Worm (Caenorhabditis elegans) whole organism, late embryonic: ENCODE results near the gene cyp-33A1.

Experiments
- C08G9.2 ChIP-seq: sonication (generic microtip); optimal IDR thresholded peaks from 2 replicates; lab custom pipeline; 2016; ENCODE audit warnings: mild to moderate bottlenecking, missing genetic modification characterization, moderate library complexity, missing compliant biosample characterization
- C38D4.7 ChIP-seq: fragments of 200-800 bp; sonication (Bioruptor generic); optimal IDR thresholded peaks from 2 replicates; lab custom pipeline; 2018; ENCODE audit warnings: mild to moderate bottlenecking, missing genetic modification characterization, moderate library complexity, missing compliant biosample characterization
- F13H6.1 ChIP-seq: sonication (generic microtip); optimal IDR thresholded peaks from 2 replicates; lab custom pipeline; 2016; ENCODE audit warnings: missing genetic modification characterization, missing compliant biosample characterization
- K02D7.2 ChIP-seq: sonication (generic microtip); optimal IDR thresholded peaks from 2 replicates; lab custom pipeline; 2017; ENCODE audit warnings: mild to moderate bottlenecking, missing genetic modification characterization, missing compliant biosample characterization
- K09A11.1 ChIP-seq: sonication (generic microtip); optimal IDR thresholded peaks from 2 replicates; lab custom pipeline; 2017; ENCODE audit warnings: antibody characterized with exemption, mild to moderate bottlenecking, missing genetic modification characterization, missing compliant biosample characterization; ENCODE audit not compliant: insufficient read depth
- T23F11.4 ChIP-seq: fragments of 200-800 bp; sonication (Bioruptor generic); optimal IDR thresholded peaks from 2 replicates; lab custom pipeline; 2018; ENCODE audit warnings: mild to moderate bottlenecking, missing genetic modification characterization, missing compliant biosample characterization
- Y22D7AL.16 ChIP-seq: sonication (generic microtip); optimal IDR thresholded peaks from 2 replicates; lab custom pipeline; 2016; ENCODE audit warnings: missing genetic modification characterization, missing compliant biosample characterization
- ama-1 ChIP-seq: fragments of 150-350 bp; optimal IDR thresholded peaks from 2 replicates; lab custom pipeline; 2014
- ceh-18 ChIP-seq: sonication (generic microtip); optimal IDR thresholded peaks from 2 replicates; lab custom pipeline; 2016; ENCODE audit warnings: missing genetic modification characterization, missing compliant biosample characterization
- ceh-2 ChIP-seq: sonication (generic microtip); optimal IDR thresholded peaks from 2 replicates; lab custom pipeline; 2016; ENCODE audit warnings: missing genotype, missing genetic modification characterization, missing compliant biosample characterization
- ceh-34 ChIP-seq: sonication (generic microtip); optimal IDR thresholded peaks from 2 replicates; lab custom pipeline; 2016; ENCODE audit warnings: mild to moderate bottlenecking, missing genetic modification characterization, missing compliant biosample characterization
- ceh-48 ChIP-seq: sonication (generic microtip); optimal IDR thresholded peaks from 2 replicates; lab custom pipeline; 2016; ENCODE audit warnings: missing genetic modification characterization, inconsistent platforms, missing compliant biosample characterization
- ceh-6 ChIP-seq: fragments of 200-800 bp; sonication (Bioruptor generic); optimal IDR thresholded peaks from 2 replicates; lab custom pipeline; 2018; ENCODE audit warnings: mild to moderate bottlenecking, missing genetic modification characterization, missing compliant biosample characterization
- che-1 ChIP-seq: sonication (generic microtip); optimal IDR thresholded peaks from 2 replicates; lab custom pipeline; 2016; ENCODE audit warnings: mild to moderate bottlenecking, missing genetic modification characterization, missing compliant biosample characterization
- ets-4 ChIP-seq: sonication (generic microtip); optimal IDR thresholded peaks from 2 replicates; lab custom pipeline; 2016; ENCODE audit warnings: missing genetic modification characterization, missing compliant biosample characterization
- gmeb-2 ChIP-seq: sonication (generic microtip); optimal IDR thresholded peaks from 2 replicates; lab custom pipeline; 2016; ENCODE audit warnings: missing genetic modification characterization, inconsistent platforms, missing compliant biosample characterization
- hlh-6 ChIP-seq: sonication (generic microtip); optimal IDR thresholded peaks from 2 replicates; lab custom pipeline; 2016; ENCODE audit warnings: missing genotype, missing genetic modification characterization, missing compliant biosample characterization
- hlh-8 ChIP-seq: sonication (generic microtip); optimal IDR thresholded peaks from 2 replicates; lab custom pipeline; 2016; ENCODE audit warnings: missing genotype, missing genetic modification characterization, missing compliant biosample characterization
- lim-6 ChIP-seq: sonication (generic microtip); optimal IDR thresholded peaks from 2 replicates; lab custom pipeline; 2016; ENCODE audit warnings: missing genetic modification characterization, missing compliant biosample characterization
- nfya-1 ChIP-seq: sonication (generic microtip); optimal IDR thresholded peaks from 2 replicates; lab custom pipeline; 2017; ENCODE audit warnings: missing genetic modification characterization, mild to moderate bottlenecking, missing compliant biosample characterization, antibody characterized with exemption, moderate library complexity
- nhr-11 ChIP-seq: fragments of 150-350 bp; optimal IDR thresholded peaks from 2 replicates; lab custom pipeline; 2014; ENCODE audit warnings: missing biosample characterization, missing genetic modification characterization
- pag-3 ChIP-seq: sonication (generic microtip); optimal IDR thresholded peaks from 2 replicates; lab custom pipeline; 2016; ENCODE audit warnings: missing compliant biosample characterization, missing genetic modification characterization, borderline replicate concordance
- pqm-1 ChIP-seq: sonication (generic microtip); optimal IDR thresholded peaks from 2 replicates; lab custom pipeline; 2016; ENCODE audit warnings: missing genetic modification characterization, missing compliant biosample characterization
- sdc-2 ChIP-seq: sonication (generic microtip); optimal IDR thresholded peaks from 2 replicates; lab custom pipeline; 2016; ENCODE audit warnings: missing genotype, missing genetic modification characterization, missing compliant biosample characterization
- sox-2 ChIP-seq: fragments of 200-800 bp; sonication (Bioruptor generic); IDR thresholded peaks from 2 replicates; pipeline ENCODE4 v1.3.6; 2022; ENCODE audit warnings: missing genetic modification reagents, missing genetic modification characterization, missing compliant biosample characterization
- sox-4 ChIP-seq: sonication (generic microtip); optimal IDR thresholded peaks from 2 replicates; lab custom pipeline; 2017; ENCODE audit warnings: mild to moderate bottlenecking, missing genetic modification characterization, inconsistent platforms, missing compliant biosample characterization
- syd-9 ChIP-seq: sonication (generic microtip); optimal IDR thresholded peaks from 2 replicates; lab custom pipeline; 2016; ENCODE audit warnings: mild to moderate bottlenecking, missing genetic modification characterization, moderate library complexity, missing compliant biosample characterization
- tbx-7 ChIP-seq: sonication (generic microtip); optimal IDR thresholded peaks from 2 replicates; lab custom pipeline; 2016; ENCODE audit warnings: missing genotype, missing genetic modification characterization, missing compliant biosample characterization
- ttx-3 ChIP-seq: sonication (generic microtip); optimal IDR thresholded peaks from 2 replicates; lab custom pipeline; 2016; ENCODE audit warnings: missing genetic modification reagents, missing genetic modification characterization, missing compliant biosample characterization
- unc-3 ChIP-seq, 2 experiments: fragments of 200-800 bp in 1 of 2; sonication (Bioruptor generic) in 1 of 2; sonication (generic microtip) in 1 of 2; conservative IDR thresholded peaks in 1 of 2; optimal IDR thresholded peaks in 1 of 2; 2 replicates each; pipeline versions ENCODE4 v1.3.6 to Lab custom; 2016 to 2022; ENCODE audit warnings: missing compliant biosample characterization in 2 of 2, missing genetic modification characterization in 2 of 2, missing genetic modification reagents in 1 of 2
- unc-55 ChIP-seq: sonication (generic microtip); optimal IDR thresholded peaks from 2 replicates; lab custom pipeline; 2017; ENCODE audit warnings: missing biosample characterization, missing genetic modification reagents, missing genetic modification characterization
- unc-86 ChIP-seq: sonication (generic microtip); optimal IDR thresholded peaks from 2 replicates; lab custom pipeline; 2016; ENCODE audit warnings: missing genetic modification characterization, missing compliant biosample characterization

cyp-33A1 gene

DNA sequence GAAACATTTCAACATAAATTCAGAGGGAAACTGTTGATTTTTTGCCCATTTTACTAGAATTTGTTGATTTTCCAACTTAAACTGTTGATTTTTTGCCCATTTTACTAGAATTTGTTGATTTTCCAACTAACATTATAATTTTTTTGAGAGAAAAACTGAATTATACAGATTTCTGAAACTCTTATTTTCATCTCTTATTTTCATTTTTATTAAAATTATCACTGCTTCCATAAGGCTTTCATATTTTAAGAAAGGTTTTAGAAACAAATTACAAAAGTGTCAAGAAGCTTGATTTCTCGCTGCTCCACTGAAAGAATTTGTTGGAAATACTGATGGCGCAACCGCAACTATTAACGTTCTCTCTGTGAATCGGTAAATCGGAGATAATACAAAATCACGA is 31.3 kb downstream of the cyp-33A1 start:
- TF ChIP-seq ttx-3 (tag; lab: Kevin White, UChicago) (no peak), C08G9.2 (tag; lab: Kevin White, UChicago) (no peak), unc-3 (GFP tag; conservative IDR thresholded peaks at IDR 0.05; lab: Robert Waterston, UW) (no peak), unc-3 (tag; optimal IDR thresholded peaks at IDR 0.05; lab: Kevin White, UChicago) (no peak), sox-4 (tag; lab: Kevin White, UChicago) (no peak), ceh-34 (no peak), unc-55 (GFP tag; lab: Kevin White, UChicago) (no peak)

ce11 chrV:7647147-7647546 is 34.1 kb downstream of the cyp-33A1 start:
- peak; percentile 95 for TF ChIP-seq sdc-2 (tag; lab: Kevin White, UChicago)
- TF ChIP-seq syd-9 (tag; lab: Kevin White, UChicago), result no peak

- TF ChIP-seq ceh-48 (tag; lab: Kevin White, UChicago) (no peak), pag-3 (tag; lab: Kevin White, UChicago) (no peak), nhr-11 (tag; lab: Kevin White, UChicago) (no peak), che-1 (tag; lab: Kevin White, UChicago) (no peak), hlh-8 (no peak), lim-6 (tag; lab: Kevin White, UChicago) (no peak), ceh-18 (tag; lab: Kevin White, UChicago) (no peak), ceh-2 (tag; lab: Kevin White, UChicago) (no peak), ets-4 (tag; lab: Kevin White, UChicago) (no peak), ceh-6 (GFP tag; lab: Kevin White, UChicago) (no peak)
- TF ChIP-seq, all 69 proteins: peak for 0
Observed at ce11 chrV:7645454-7645853, 35.8 kb downstream of the cyp-33A1 start, which contains the start of gene str-47. TSS of gene str-47 (plus strand) at chrV:7645754.

- no peak for TF ChIP-seq F13H6.1 (tag; lab: Kevin White, UChicago)
Observed at ce11 chrV:7643416-7643815, 37.8 kb downstream of the cyp-33A1 start, which contains the start of gene F07C4.11. TSS of gene F07C4.11 (minus strand) at chrV:7643516.

DNA sequence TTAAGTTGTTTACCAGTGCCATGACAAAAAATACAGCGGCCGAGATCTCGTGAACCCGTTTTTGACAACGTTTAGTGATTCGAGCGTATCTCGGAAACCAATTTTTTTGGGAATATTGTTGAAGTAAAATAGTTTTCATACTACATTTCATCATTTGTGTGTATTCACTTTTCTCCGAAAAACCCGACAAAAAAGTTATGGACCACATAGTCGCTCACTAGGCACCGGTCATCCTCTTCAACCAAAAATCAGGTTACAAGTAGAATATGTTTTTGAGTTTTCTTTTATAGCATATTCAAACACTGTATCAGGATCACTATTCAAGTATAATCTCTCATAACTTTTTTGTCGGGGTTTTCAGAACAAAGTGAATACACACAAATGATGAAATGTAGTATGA is 39.5 kb downstream of the cyp-33A1 start:
- no peak for TF ChIP-seq C08G9.2 (tag; lab: Kevin White, UChicago)
- TF ChIP-seq Y22D7AL.16 (tag; lab: Kevin White, UChicago), result no peak
- TF ChIP-seq pqm-1 (tag; lab: Kevin White, UChicago), result no peak
- no peak for TF ChIP-seq K09A11.1 (tag; lab: Kevin White, UChicago)
- TF ChIP-seq unc-86, result no peak
- TF ChIP-seq nfya-1 (tag; lab: Kevin White, UChicago), result no peak
- no peak for TF ChIP-seq pag-3 (tag; lab: Kevin White, UChicago)
- no peak for TF ChIP-seq sox-2
- no peak for TF ChIP-seq C38D4.7 (GFP tag; lab: Kevin White, UChicago)
- TF ChIP-seq T23F11.4, result no peak
- TF ChIP-seq unc-55 (GFP tag; lab: Kevin White, UChicago), result no peak
- no peak for TF ChIP-seq syd-9 (tag; lab: Kevin White, UChicago)
- TF ChIP-seq ttx-3 (tag; lab: Kevin White, UChicago), result no peak
- TF ChIP-seq hlh-6 (tag; lab: Kevin White, UChicago), result no peak
- TF ChIP-seq ama-1 (lab: Kevin White, UChicago), result no peak
- TF ChIP-seq K02D7.2 (tag; lab: Kevin White, UChicago), result no peak

- TF ChIP-seq tbx-7 (tag; lab: Kevin White, UChicago), result no peak
- TF ChIP-seq gmeb-2 (tag; lab: Kevin White, UChicago), result no peak
- TF ChIP-seq che-1 (tag; lab: Kevin White, UChicago), result no peak
- no peak for TF ChIP-seq Y22D7AL.16 (tag; lab: Kevin White, UChicago)
Observed at ce11 chrV:7639787-7640186, 41.5 kb downstream of the cyp-33A1 start, which contains the start of gene F07C4.10. TSS of gene F07C4.10 (minus strand) at chrV:7639887.
